1 fruit fly cellular context compared by ENCODE assay signal in the genomic region with DNA sequence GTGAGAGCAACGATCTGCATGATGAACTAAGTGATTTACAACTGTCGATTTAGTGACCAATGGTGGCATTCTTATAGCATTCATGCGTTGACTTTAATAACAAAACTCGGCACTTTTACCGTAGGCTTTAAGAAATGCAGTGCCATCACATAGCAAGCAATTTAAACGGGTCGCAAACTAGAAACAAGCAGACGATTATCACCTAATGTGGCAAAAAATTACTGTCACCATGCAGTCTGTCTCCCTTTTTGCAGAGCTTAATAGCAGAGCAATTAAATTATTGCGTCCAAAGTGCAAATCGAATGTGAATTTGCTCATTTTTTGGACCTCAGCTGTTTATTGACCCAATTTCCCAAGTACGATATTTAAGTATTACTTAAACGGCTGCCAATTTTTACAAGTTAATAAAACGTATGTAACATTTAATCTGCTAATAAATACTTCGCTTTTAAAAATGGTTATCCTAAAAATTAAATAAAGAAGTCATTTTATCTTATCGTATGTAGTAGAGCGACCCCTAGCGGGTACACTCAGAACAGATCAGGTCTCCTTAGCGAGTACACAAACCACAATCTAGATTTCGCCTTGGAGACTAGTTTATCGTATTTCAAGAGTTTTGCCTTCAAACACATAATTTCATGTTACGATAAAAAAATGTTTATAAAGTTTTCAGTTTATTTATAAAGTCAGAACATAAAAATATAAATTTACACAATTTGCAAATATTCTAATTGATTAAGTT.
TF ChIP-seq lines count a peak whose summit lies in the region.

A gene (minus strand): TSS at position 51 of the 742 bp plus-strand sequence.

TF ChIP-seq in whole organism, embryonic, 481 proteins besides CTCF, POLR2A, EP300 and RAD21 (continued from another document):
- TF ChIP-seq CG4730 (GFP tag; IDR thresholded peaks at IDR 0.05; lab: Robert Waterston, UW): no peak
- no peak for TF ChIP-seq Nf-YB (GFP tag; optimal IDR thresholded peaks at IDR 0.05; lab: Kevin White, UChicago)
- no peak for TF ChIP-seq sd (tag; optimal IDR thresholded peaks at IDR 0.05; lab: Kevin White, UChicago)
- no peak for TF ChIP-seq emc (GFP tag; optimal IDR thresholded peaks at IDR 0.05; lab: Kevin White, UChicago)
- no peak for TF ChIP-seq tna (GFP tag; IDR thresholded peaks at IDR 0.05; lab: Robert Waterston, UW; ENCODE audit: partially characterized antibody)
- TF ChIP-seq ftz-f1 (GFP tag; optimal IDR thresholded peaks at IDR 0.05; lab: Kevin White, UChicago): peak; percentile 76
- no peak for TF ChIP-seq sob (GFP tag; IDR thresholded peaks at IDR 0.05; lab: Robert Waterston, UW)
- TF ChIP-seq CG11504 (tag; optimal IDR thresholded peaks at IDR 0.05; lab: Kevin White, UChicago): peak; percentile 62
- TF ChIP-seq ara (GFP tag; IDR thresholded peaks at IDR 0.05; lab: Robert Waterston, UW): no peak
- no peak for TF ChIP-seq CG1647 (GFP tag; optimal IDR thresholded peaks at IDR 0.05; lab: Kevin White, UChicago)
- TF ChIP-seq kay (GFP tag; optimal IDR thresholded peaks at IDR 0.05; lab: Kevin White, UChicago): no peak
- no peak for TF ChIP-seq CG10959 (GFP tag; IDR thresholded peaks at IDR 0.05; lab: Robert Waterston, UW)
- no peak for TF ChIP-seq CG10147 (GFP tag; optimal IDR thresholded peaks at IDR 0.05; lab: Kevin White, UChicago)
- no peak for TF ChIP-seq cg (GFP tag; optimal IDR thresholded peaks at IDR 0.05; lab: Kevin White, UChicago)
- peak; percentile 16 for TF ChIP-seq gem (tag; optimal IDR thresholded peaks at IDR 0.05; lab: Kevin White, UChicago)
- TF ChIP-seq CG8924 (tag; optimal IDR thresholded peaks at IDR 0.05; lab: Kevin White, UChicago): no peak
- 0 out of 3 replicates have a peak, but pooled peaks have one; percentile 69 for TF ChIP-seq CG2199 (GFP tag; IDR thresholded peaks at IDR 0.05; lab: Robert Waterston, UW)
- TF ChIP-seq CG7839 (tag; optimal IDR thresholded peaks at IDR 0.05; lab: Kevin White, UChicago): peak; percentile 18
- no peak for TF ChIP-seq Deaf1 (tag; optimal IDR thresholded peaks at IDR 0.05; lab: Kevin White, UChicago)
- TF ChIP-seq CG18599 (GFP tag; optimal IDR thresholded peaks at IDR 0.05; lab: Kevin White, UChicago): no peak
- no peak for TF ChIP-seq ranshi (GFP tag; IDR thresholded peaks at IDR 0.05; lab: Robert Waterston, UW)
- no peak for TF ChIP-seq Hsf (GFP tag; optimal IDR thresholded peaks at IDR 0.05; lab: Kevin White, UChicago)
- no peak for TF ChIP-seq croc (GFP tag; conservative IDR thresholded peaks at IDR 0.05; lab: Robert Waterston, UW)
- TF ChIP-seq CG14860 (GFP tag; IDR thresholded peaks at IDR 0.05; lab: Robert Waterston, UW; ENCODE audit: partially characterized antibody): no peak
- TF ChIP-seq Opbp (GFP tag; IDR thresholded peaks at IDR 0.05; lab: Robert Waterston, UW; ENCODE audit: partially characterized antibody): 0 out of 3 replicates have a peak, but pooled peaks have one; percentile 24
- peak; percentile 59 for TF ChIP-seq pita (GFP tag; optimal IDR thresholded peaks at IDR 0.05; lab: Kevin White, UChicago)
- TF ChIP-seq stwl (tag; optimal IDR thresholded peaks at IDR 0.05; lab: Kevin White, UChicago): peak; percentile 79
- no peak for TF ChIP-seq sima (GFP tag; optimal IDR thresholded peaks at IDR 0.05; lab: Kevin White, UChicago)
- no peak for TF ChIP-seq CG2875 (GFP tag; optimal IDR thresholded peaks at IDR 0.05; lab: Kevin White, UChicago)
- TF ChIP-seq Bteb2 (GFP tag; optimal IDR thresholded peaks at IDR 0.05; lab: Kevin White, UChicago): no peak
- TF ChIP-seq B-H2 (GFP tag; optimal IDR thresholded peaks at IDR 0.05; lab: Kevin White, UChicago): no peak
- TF ChIP-seq lmd (GFP tag; IDR thresholded peaks at IDR 0.05; lab: Robert Waterston, UW): no peak
- TF ChIP-seq trem (tag; optimal IDR thresholded peaks at IDR 0.05; lab: Kevin White, UChicago): peak; percentile 25
- TF ChIP-seq grau (tag; optimal IDR thresholded peaks at IDR 0.05; lab: Kevin White, UChicago): no peak
- peak; percentile 71 for TF ChIP-seq Med (GFP tag; lab: Kevin White, UChicago)
- TF ChIP-seq Atf3 (GFP tag; optimal IDR thresholded peaks at IDR 0.05; lab: Kevin White, UChicago): no peak
- TF ChIP-seq pnt (GFP tag; optimal IDR thresholded peaks at IDR 0.05; lab: Kevin White, UChicago): no peak
- peak; percentile 16 for TF ChIP-seq CG2712 (tag; optimal IDR thresholded peaks at IDR 0.05; lab: Kevin White, UChicago)
- TF ChIP-seq Fer2 (tag; optimal IDR thresholded peaks at IDR 0.05; lab: Kevin White, UChicago): no peak
- TF ChIP-seq Dp (GFP tag; optimal IDR thresholded peaks at IDR 0.05; lab: Kevin White, UChicago): no peak
- TF ChIP-seq CG10462 (GFP tag; optimal IDR thresholded peaks at IDR 0.05; lab: Kevin White, UChicago): no peak
- TF ChIP-seq onecut (GFP tag; IDR thresholded peaks at IDR 0.05; lab: Robert Waterston, UW): no peak
- no peak for TF ChIP-seq CG6813 (GFP tag; optimal IDR thresholded peaks at IDR 0.05; lab: Kevin White, UChicago)
- peak; percentile 39; the same call in 1 of the 2 replicates for TF ChIP-seq CG13287 (GFP tag; IDR thresholded peaks at IDR 0.05; lab: Robert Waterston, UW; ENCODE audit: partially characterized antibody)
- no peak for TF ChIP-seq sisA (GFP tag; IDR thresholded peaks at IDR 0.05; lab: Robert Waterston, UW)
- no peak for TF ChIP-seq Trl (optimal IDR thresholded peaks at IDR 0.05; lab: Kevin White, UChicago)
- no peak for TF ChIP-seq Trl (GFP tag; optimal IDR thresholded peaks at IDR 0.05; lab: Kevin White, UChicago)
- no peak for TF ChIP-seq CG11093 (GFP tag; IDR thresholded peaks at IDR 0.05; lab: Robert Waterston, UW)
- no peak for TF ChIP-seq Sry-δ (GFP tag; optimal IDR thresholded peaks at IDR 0.05; lab: Kevin White, UChicago)
- TF ChIP-seq CG12219 (GFP tag; optimal IDR thresholded peaks at IDR 0.05; lab: Kevin White, UChicago): no peak
- no peak for TF ChIP-seq CG32772 (GFP tag; IDR thresholded peaks at IDR 0.05; lab: Robert Waterston, UW)
- no peak for TF ChIP-seq hth (optimal IDR thresholded peaks at IDR 0.05; lab: Kevin White, UChicago)
- no peak for TF ChIP-seq CG2120 (GFP tag; optimal IDR thresholded peaks at IDR 0.05; lab: Kevin White, UChicago)
- no peak for TF ChIP-seq HLH54F (GFP tag; optimal IDR thresholded peaks at IDR 0.05; lab: Kevin White, UChicago)
- TF ChIP-seq CG7372 (GFP tag; IDR thresholded peaks at IDR 0.05; lab: Robert Waterston, UW): no peak
